Worm (Caenorhabditis elegans): Measurements from ENCODE around the gene gst-16.

gst-16 gene

DNA sequence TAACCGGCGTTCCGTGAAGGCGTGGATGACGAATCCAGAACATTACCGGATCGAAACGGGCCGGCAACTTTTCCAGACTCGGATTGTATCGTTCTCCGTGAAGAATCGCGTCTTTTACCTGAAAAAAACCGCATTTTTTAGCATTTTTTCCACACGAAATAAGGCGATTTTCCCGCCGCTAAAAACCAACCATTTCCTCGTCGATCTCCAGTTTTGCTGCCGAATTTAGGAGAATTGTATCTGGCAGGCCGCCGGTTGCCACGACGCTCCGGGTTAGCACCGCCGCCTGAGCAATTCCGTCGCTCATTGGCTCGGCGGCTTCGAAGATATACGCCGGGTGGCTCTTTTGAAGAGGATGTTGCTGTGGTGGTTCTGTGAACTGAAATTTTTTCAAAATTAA lies 49.8 kb downstream of the gst-16 start:
- TF ChIP-seq ceh-13 (GFP tag; optimal IDR thresholded peaks at IDR 0.05) (no peak), B0310.2 (tag; optimal IDR thresholded peaks at IDR 0.05) (no peak), tra-4 (tag; optimal IDR thresholded peaks at IDR 0.05) (no peak), scrt-1 (GFP tag; IDR thresholded peaks at IDR 0.05) (no peak), ama-1 (optimal IDR thresholded peaks at IDR 0.05) (no peak), hnd-1 (tag; optimal IDR thresholded peaks at IDR 0.05) (no peak), sea-1 (GFP tag; conservative IDR thresholded peaks at IDR 0.05) (no peak), pes-1 (GFP tag; IDR thresholded peaks at IDR 0.05) (no peak), flt-1 (GFP tag; IDR thresholded peaks at IDR 0.05) (no peak), hmg-4 (GFP tag; optimal IDR thresholded peaks at IDR 0.05) (no peak), F13C5.2 (tag; optimal IDR thresholded peaks at IDR 0.05) (no peak), tbx-37 (GFP tag; conservative IDR thresholded peaks at IDR 0.05) (no peak), tbx-11 (GFP tag; IDR thresholded peaks at IDR 0.05) (no peak), ceh-36 (tag; optimal IDR thresholded peaks at IDR 0.05) (no peak), aly-1 (tag; optimal IDR thresholded peaks at IDR 0.05) (no peak)

Measured in whole organism, early embryonic.